Fruit fly (Drosophila melanogaster) whole organism, embryonic: ENCODE results near the gene CCDC53.

ENCODE experiments used
- Blimp-1 ChIP-seq: fragments of 200-800 bp; sonication (Bioruptor generic); optimal IDR thresholded peaks from 3 replicates; lab custom pipeline; 2018; ENCODE audit warnings: missing biosample characterization, missing genetic modification characterization, mild to moderate bottlenecking, moderate library complexity, missing genetic modification reagents
- CG11723 ChIP-seq: fragments of 200-800 bp; sonication (Bioruptor generic); optimal IDR thresholded peaks from 2 replicates; lab custom pipeline; 2017; ENCODE audit warnings: missing biosample characterization, mild to moderate bottlenecking, missing genetic modification characterization
- CG14014 ChIP-seq: fragments of 200-800 bp; sonication (Bioruptor generic); IDR thresholded peaks from 2 replicates; pipeline ENCODE4 v1.3.6; 2022; ENCODE audit warnings: missing biosample characterization, missing genetic modification characterization
- CG14860 ChIP-seq: fragments of 200-800 bp; sonication (Bioruptor generic); IDR thresholded peaks from 3 replicates; pipeline ENCODE4 v1.3.6; 2022; ENCODE audit warnings: missing biosample characterization, missing genetic modification characterization; ENCODE audit not compliant: partially characterized antibody
- CG16815 ChIP-seq: fragments of 200-800 bp; sonication (Bioruptor generic); optimal IDR thresholded peaks from 3 replicates; lab custom pipeline; 2017; ENCODE audit warnings: missing biosample characterization, mild to moderate bottlenecking, missing genetic modification characterization
- CG2199 ChIP-seq: fragments of 200-800 bp; sonication (Bioruptor generic); IDR thresholded peaks from 3 replicates; pipeline ENCODE4 v1.3.6; 2022; ENCODE audit warnings: missing biosample characterization, missing genetic modification characterization
- CG3163 ChIP-seq: fragments of 200-800 bp; sonication (Bioruptor generic); optimal IDR thresholded peaks from 3 replicates; lab custom pipeline; 2016; ENCODE audit warnings: missing biosample characterization, missing genetic modification characterization
- CG33557 ChIP-seq: fragments of 200-800 bp; sonication (Bioruptor generic); optimal IDR thresholded peaks from 2 replicates; lab custom pipeline; 2019; ENCODE audit warnings: missing biosample characterization, mild to moderate bottlenecking, missing genetic modification characterization, moderate library complexity
- CG43689 ChIP-seq: fragments of 200-800 bp; sonication (Bioruptor generic); IDR thresholded peaks from 2 replicates; pipeline ENCODE4 v1.3.6; 2022; ENCODE audit warnings: missing biosample characterization, missing genetic modification characterization
- CG4404 ChIP-seq: fragments of 200-800 bp; sonication (Bioruptor generic); IDR thresholded peaks from 2 replicates; pipeline ENCODE4 v1.3.6; 2022; ENCODE audit warnings: missing biosample characterization, missing genetic modification characterization
- CG6272 ChIP-seq: fragments of 200-800 bp; sonication (Bioruptor generic); IDR thresholded peaks from 2 replicates; pipeline ENCODE4 v1.3.6; 2022; ENCODE audit warnings: missing biosample characterization, missing genetic modification characterization
- CG7556 ChIP-seq: fragments of 200-800 bp; sonication (Bioruptor generic); optimal IDR thresholded peaks from 2 replicates; lab custom pipeline; 2017; ENCODE audit warnings: missing biosample characterization, mild to moderate bottlenecking, missing genetic modification characterization
- CG7786 ChIP-seq: fragments of 200-800 bp; sonication (Bioruptor generic); optimal IDR thresholded peaks from 2 replicates; lab custom pipeline; 2016; ENCODE audit warnings: missing biosample characterization, missing genetic modification characterization
- CG7928 ChIP-seq: fragments of 200-800 bp; sonication (Bioruptor generic); optimal IDR thresholded peaks from 2 replicates; lab custom pipeline; 2017; ENCODE audit warnings: missing biosample characterization, mild to moderate bottlenecking, missing genetic modification characterization
- CG8765 ChIP-seq: fragments of 200-800 bp; sonication (Bioruptor generic); IDR thresholded peaks from 2 replicates; pipeline ENCODE4 v1.3.6; 2022; ENCODE audit warnings: missing biosample characterization, missing genetic modification characterization
- CG9727 ChIP-seq: fragments of 200-800 bp; sonication (Bioruptor generic); optimal IDR thresholded peaks from 3 replicates; lab custom pipeline; 2017; ENCODE audit warnings: missing biosample characterization, mild to moderate bottlenecking, missing genetic modification characterization
- CrebB ChIP-seq: fragments of 200-800 bp; sonication (Bioruptor generic); optimal IDR thresholded peaks from 3 replicates; lab custom pipeline; 2018; ENCODE audit warnings: missing biosample characterization, mild to moderate bottlenecking, missing genetic modification characterization
- D ChIP-seq, 2 experiments: fragments of 200-800 bp in 1 of 2; fragments of >200 bp in 1 of 2; sonication (Bioruptor generic) in 1 of 2; optimal IDR thresholded peaks; 2 replicates in 1 of 2; 3 replicates in 1 of 2; lab custom pipeline; 2017; ENCODE audit warnings: mild to moderate bottlenecking in 1 of 2, missing biosample characterization in 1 of 2, missing genetic modification characterization in 1 of 2, missing genetic modification reagents in 1 of 2
- Deaf1 ChIP-seq: fragments of 200-800 bp; optimal IDR thresholded peaks from 3 replicates; lab custom pipeline; 2019; ENCODE audit warnings: missing biosample characterization, mild to moderate bottlenecking, missing genetic modification characterization, moderate library complexity
- Dek ChIP-seq: fragments of 200-800 bp; sonication (Bioruptor generic); optimal IDR thresholded peaks from 3 replicates; lab custom pipeline; 2019; ENCODE audit warnings: missing biosample characterization, mild to moderate bottlenecking, missing genetic modification characterization, moderate library complexity
- Dp ChIP-seq: fragments of 200-800 bp; sonication (Bioruptor generic); optimal IDR thresholded peaks from 2 replicates; lab custom pipeline; 2018; ENCODE audit warnings: missing biosample characterization, mild to moderate bottlenecking, missing genetic modification characterization, moderate library complexity
- Fer2 ChIP-seq: fragments of 200-800 bp; sonication (Bioruptor generic); optimal IDR thresholded peaks from 2 replicates; lab custom pipeline; 2018; ENCODE audit warnings: missing biosample characterization, mild to moderate bottlenecking, missing genetic modification characterization, moderate library complexity
- Jarid2 ChIP-seq: fragments of 200-800 bp; sonication (Bioruptor generic); optimal IDR thresholded peaks from 3 replicates; lab custom pipeline; 2017; ENCODE audit warnings: mild to moderate bottlenecking, missing biosample characterization, missing genetic modification reagents, missing genetic modification characterization
- MTF-1 ChIP-seq: fragments of 200-800 bp; sonication (Bioruptor generic); optimal IDR thresholded peaks from 2 replicates; lab custom pipeline; 2018; ENCODE audit warnings: missing biosample characterization, mild to moderate bottlenecking, missing genetic modification characterization, borderline replicate concordance
- Meics ChIP-seq: fragments of 200-800 bp; sonication (Bioruptor generic); optimal IDR thresholded peaks from 2 replicates; lab custom pipeline; 2017; ENCODE audit warnings: missing biosample characterization, mild to moderate bottlenecking, missing genetic modification characterization
- Nf-YC ChIP-seq: fragments of 200-800 bp; optimal IDR thresholded peaks from 3 replicates; lab custom pipeline; 2019; ENCODE audit warnings: missing biosample characterization, mild to moderate bottlenecking, missing genetic modification characterization, moderate library complexity
- Stat92E ChIP-seq, 3 experiments: fragments of >200 bp in 2 of 3; fragments of 200-800 bp in 1 of 3; sonication (Bioruptor generic) in 1 of 3; optimal IDR thresholded peaks; 2 replicates each; lab custom pipeline; 2017 to 2019; ENCODE audit warnings: missing biosample characterization in 3 of 3, missing genetic modification characterization in 3 of 3, mild to moderate bottlenecking in 1 of 3, moderate library complexity in 1 of 3
- Tbp ChIP-seq: fragments of >200 bp; optimal IDR thresholded peaks from 2 replicates; lab custom pipeline; 2018; ENCODE audit warnings: missing biosample characterization, missing genetic modification characterization
- ci ChIP-seq: fragments of 200-800 bp; sonication (Bioruptor generic); IDR thresholded peaks from 3 replicates; pipeline ENCODE4 v1.3.6; 2022; ENCODE audit warnings: missing biosample characterization, missing genetic modification characterization
- dm ChIP-seq: fragments of 200-800 bp; sonication (Bioruptor generic); optimal IDR thresholded peaks from 3 replicates; lab custom pipeline; 2016; ENCODE audit warnings: missing biosample characterization, missing genetic modification characterization
- en ChIP-seq: fragments of 200-800 bp; sonication (Bioruptor generic); optimal IDR thresholded peaks from 2 replicates; lab custom pipeline; 2016; ENCODE audit warnings: missing biosample characterization, missing genetic modification characterization
- eyg ChIP-seq: fragments of 200-800 bp; sonication (Bioruptor generic); optimal IDR thresholded peaks from 3 replicates; lab custom pipeline; 2016; ENCODE audit warnings: missing biosample characterization, missing genetic modification characterization
- hbn ChIP-seq: fragments of 200-800 bp; sonication (Bioruptor generic); IDR thresholded peaks from 2 replicates; pipeline ENCODE4 v1.3.6; 2022; ENCODE audit warnings: missing biosample characterization, missing genetic modification characterization; ENCODE audit not compliant: partially characterized antibody
- kah ChIP-seq: fragments of 200-800 bp; sonication (Bioruptor generic); optimal IDR thresholded peaks from 2 replicates; lab custom pipeline; 2018; ENCODE audit warnings: missing biosample characterization, mild to moderate bottlenecking, missing genetic modification characterization
- ken ChIP-seq: fragments of 200-800 bp; sonication (Bioruptor generic); IDR thresholded peaks from 3 replicates; pipeline ENCODE4 v1.3.6; 2022; ENCODE audit warnings: missing biosample characterization, missing genetic modification characterization
- lilli ChIP-seq: fragments of 200-800 bp; sonication (Bioruptor generic); optimal IDR thresholded peaks from 3 replicates; lab custom pipeline; 2016; ENCODE audit warnings: missing biosample characterization, missing genetic modification characterization
- prd ChIP-seq, 3 experiments: fragments of >200 bp in 2 of 3; fragments of 200-800 bp in 1 of 3; sonication (Bioruptor generic) in 1 of 3; optimal IDR thresholded peaks in 2 of 3; IDR thresholded peaks in 1 of 3; 2 replicates in 2 of 3; 3 replicates in 1 of 3; pipeline versions ENCODE4 v1.3.6 to Lab custom; 2017 to 2022; ENCODE audit warnings: missing biosample characterization in 1 of 3, missing genetic modification characterization in 1 of 3
- run ChIP-seq: fragments of 200-800 bp; sonication (Bioruptor generic); optimal IDR thresholded peaks from 3 replicates; lab custom pipeline; 2018; ENCODE audit warnings: missing biosample characterization, mild to moderate bottlenecking, missing genetic modification characterization
- seq ChIP-seq: fragments of 200-800 bp; sonication (Bioruptor generic); IDR thresholded peaks from 2 replicates; pipeline ENCODE4 v1.3.6; 2022; ENCODE audit warnings: missing biosample characterization, missing genetic modification characterization
- slp2 ChIP-seq: fragments of 200-800 bp; sonication (Bioruptor generic); optimal IDR thresholded peaks from 2 replicates; lab custom pipeline; 2016; ENCODE audit warnings: missing biosample characterization, missing genetic modification characterization
- so ChIP-seq: fragments of 200-800 bp; sonication (Bioruptor generic); IDR thresholded peaks from 3 replicates; pipeline ENCODE4 v1.3.6; 2022; ENCODE audit warnings: missing biosample characterization, missing genetic modification characterization
- sqz ChIP-seq: fragments of 200-800 bp; sonication (Bioruptor generic); optimal IDR thresholded peaks from 3 replicates; lab custom pipeline; 2018; ENCODE audit warnings: missing biosample characterization, mild to moderate bottlenecking, missing genetic modification characterization
- stc ChIP-seq: fragments of 200-800 bp; sonication (Bioruptor generic); IDR thresholded peaks from 2 replicates; pipeline ENCODE4 v1.3.6; 2022; ENCODE audit warnings: missing biosample characterization, missing genetic modification characterization
- tgo ChIP-seq: fragments of 200-800 bp; sonication (Bioruptor generic); IDR thresholded peaks from 3 replicates; pipeline ENCODE4 v1.3.6; 2022; ENCODE audit warnings: missing biosample characterization, missing genetic modification characterization
- tin ChIP-seq: fragments of 200-800 bp; sonication (Bioruptor generic); optimal IDR thresholded peaks from 3 replicates; lab custom pipeline; 2016; ENCODE audit warnings: missing biosample characterization, missing genetic modification characterization
- trem ChIP-seq: fragments of 200-800 bp; optimal IDR thresholded peaks from 3 replicates; lab custom pipeline; 2019; ENCODE audit warnings: missing biosample characterization, mild to moderate bottlenecking, missing genetic modification characterization, moderate library complexity
- vnd ChIP-seq: fragments of 200-800 bp; sonication (Bioruptor generic); IDR thresholded peaks from 3 replicates; pipeline ENCODE4 v1.3.6; 2022; ENCODE audit warnings: missing biosample characterization, missing genetic modification characterization; ENCODE audit not compliant: partially characterized antibody
- vvl ChIP-seq: fragments of 200-800 bp; sonication (Bioruptor generic); IDR thresholded peaks from 2 replicates; pipeline ENCODE4 v1.3.6; 2022; ENCODE audit warnings: missing biosample characterization, missing genetic modification characterization
- zen2 ChIP-seq: fragments of 200-800 bp; sonication (Bioruptor generic); IDR thresholded peaks from 3 replicates; pipeline ENCODE4 v1.3.6; 2022; ENCODE audit warnings: missing biosample characterization, missing genetic modification characterization; ENCODE audit not compliant: partially characterized antibody

Gene CCDC53

DNA sequence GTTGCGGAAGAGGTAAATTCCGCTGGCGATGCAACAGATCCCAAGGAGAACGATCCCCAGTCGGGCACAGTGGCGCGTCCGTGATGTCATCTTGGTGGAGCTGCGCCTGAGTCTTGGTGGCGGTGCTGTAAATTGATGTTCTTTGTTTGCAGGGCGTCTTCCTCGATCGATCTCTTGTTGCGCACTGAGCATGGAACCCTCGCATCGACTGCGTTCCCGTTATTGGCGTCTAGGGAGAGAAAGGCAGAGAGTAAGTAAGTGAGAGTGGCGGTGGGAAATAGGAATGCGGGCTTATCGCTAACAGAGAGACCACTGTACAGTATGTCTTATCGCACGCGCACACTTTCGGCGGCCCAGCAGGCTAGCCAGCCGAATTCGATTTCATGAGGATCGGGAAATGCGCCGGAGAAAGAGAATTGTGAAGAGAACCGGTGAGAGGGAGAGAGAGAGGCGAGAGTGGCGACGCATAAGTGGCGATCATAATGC, 49.5 kb upstream of the CCDC53 start (continued):
- TF ChIP-seq Tbp (no peak), CG9727 (no peak), Deaf1 (tag; lab: Kevin White, UChicago) (peak; percentile 82), tgo (GFP tag; lab: Robert Waterston, UW) (no peak), Nf-YC (tag; lab: Kevin White, UChicago) (no peak), MTF-1 (no peak), CG7928 (GFP tag; lab: Kevin White, UChicago) (no peak), Stat92E (GFP tag; optimal IDR thresholded peaks at IDR 0.05; lab: Kevin White, UChicago) (no peak), lilli (no peak), CG33557 (GFP tag; lab: Kevin White, UChicago) (no peak), CrebB (tag; lab: Kevin White, UChicago) (no peak), hbn (GFP tag; lab: Robert Waterston, UW) (peak; percentile 25; the same call in 1 of the 2 replicates), kah (peak; percentile 4), stc (GFP tag; lab: Robert Waterston, UW) (no peak), CG7786 (no peak), Dp (GFP tag; lab: Kevin White, UChicago) (no peak), CG6272 (GFP tag; lab: Robert Waterston, UW) (no peak), CG43689 (GFP tag; lab: Robert Waterston, UW) (no peak), Dek (tag; lab: Kevin White, UChicago) (no peak), D (optimal IDR thresholded peaks at IDR 0.05; lab: Kevin White, UChicago) (peak; percentile 61), D (GFP tag; optimal IDR thresholded peaks at IDR 0.05; lab: Kevin White, UChicago) (no peak), run (tag; lab: Kevin White, UChicago) (no peak), CG11723 (GFP tag; lab: Kevin White, UChicago) (no peak), tin (GFP tag; lab: Kevin White, UChicago) (no peak), slp2 (GFP tag; lab: Kevin White, UChicago) (no peak), so (0 out of 3 replicates have a peak, but pooled peaks have one; percentile 38), Blimp-1 (peak; percentile 82), CG16815 (no peak), seq (no peak), CG7556 (GFP tag; lab: Kevin White, UChicago) (no peak), CG8765 (GFP tag; lab: Robert Waterston, UW) (no peak), CG4404 (no peak), ci (GFP tag; lab: Robert Waterston, UW) (peak; percentile 40; the same call in 2 of the 3 replicates), vnd (GFP tag; lab: Robert Waterston, UW) (no peak), CG14014 (GFP tag; lab: Robert Waterston, UW) (no peak), eyg (GFP tag; lab: Kevin White, UChicago) (no peak), zen2 (no peak), en (no peak), sqz (GFP tag; lab: Kevin White, UChicago) (no peak), dm (GFP tag; lab: Kevin White, UChicago) (peak; percentile 3), Meics (GFP tag; lab: Kevin White, UChicago) (no peak), vvl (GFP tag; lab: Robert Waterston, UW) (no peak), CG3163 (peak; percentile 80), prd (optimal IDR thresholded peaks at IDR 0.05; lab: Kevin White, UChicago) (no peak), prd (GFP tag; IDR thresholded peaks at IDR 0.05; lab: Robert Waterston, UW) (no peak), Fer2 (no peak), Jarid2 (peak; percentile 73), CG2199 (GFP tag; lab: Robert Waterston, UW) (0 out of 3 replicates have a peak, but pooled peaks have one; percentile 55), CG14860 (GFP tag; lab: Robert Waterston, UW) (no peak), ken (GFP tag; lab: Robert Waterston, UW) (peak; percentile 42; the same call in 1 of the 3 replicates), trem (tag; lab: Kevin White, UChicago) (peak; percentile 33)
